Fruit fly (Drosophila melanogaster): ENCODE results near the gene yellow-k.
A peak's percentile ranks its signal among the peaks of the same experiment; 100 is the strongest.

Gene yellow-k

DNA sequence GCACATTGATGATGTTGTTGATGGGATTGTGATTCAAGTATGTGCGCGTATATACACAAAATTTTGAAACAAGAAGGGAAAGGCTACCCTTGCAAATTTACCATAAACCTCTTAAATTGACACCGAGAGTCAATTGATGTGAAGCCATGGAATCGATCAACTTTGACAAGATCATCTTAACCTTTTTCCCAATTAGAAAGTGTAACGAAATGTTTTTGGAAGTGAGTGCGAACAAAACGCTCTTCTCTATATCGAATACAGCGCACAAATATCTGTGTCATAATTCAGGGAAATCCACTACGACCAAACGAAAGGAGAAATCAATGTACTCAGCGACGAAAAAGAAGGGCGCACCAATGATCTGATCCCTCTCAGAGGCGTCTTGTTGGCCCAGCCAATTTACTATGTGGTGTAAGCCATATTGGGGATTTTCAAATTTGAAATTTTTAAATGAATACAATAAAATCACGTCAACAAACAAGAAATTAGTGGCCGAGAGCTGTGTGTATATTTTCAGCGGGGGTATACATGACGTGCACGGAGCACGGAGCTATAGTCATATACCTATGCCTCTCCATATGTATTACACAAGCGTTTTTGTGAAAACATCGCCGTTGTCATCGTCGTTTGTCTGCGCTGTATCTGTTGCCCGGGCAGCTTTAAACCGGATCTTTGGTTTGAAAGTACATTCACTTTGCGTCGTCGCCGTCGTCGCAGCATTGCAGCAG is 13.1 kb downstream of the yellow-k start (continued):
- TF ChIP-seq so (GFP tag; IDR thresholded peaks at IDR 0.05): peak; percentile 71; the same call in 2 of the 3 replicates
- peak; percentile 23 for TF ChIP-seq Six4 (GFP tag; optimal IDR thresholded peaks at IDR 0.05)
- peak; percentile 8 for TF ChIP-seq org-1 (GFP tag; optimal IDR thresholded peaks at IDR 0.05)
- TF ChIP-seq CG18599 (GFP tag; optimal IDR thresholded peaks at IDR 0.05): peak; percentile 35
- TF ChIP-seq emc (GFP tag; optimal IDR thresholded peaks at IDR 0.05): no peak
- TF ChIP-seq hkb (optimal IDR thresholded peaks at IDR 0.05): no peak
- TF ChIP-seq hkb (GFP tag; IDR thresholded peaks at IDR 0.05): peak; percentile 27; the same call in 1 of the 2 replicates
- TF ChIP-seq Xrp1 (GFP tag; IDR thresholded peaks at IDR 0.05): peak; percentile 50
- peak in 1 of 2 experiments; percentile 49 for TF ChIP-seq Eip74EF (GFP tag; optimal IDR thresholded peaks at IDR 0.05)
- TF ChIP-seq Rfx (GFP tag; IDR thresholded peaks at IDR 0.05): peak; percentile 43
- peak; percentile 14; the same call in 1 of the 2 replicates for TF ChIP-seq CG11247 (GFP tag; IDR thresholded peaks at IDR 0.05)
- TF ChIP-seq CG6254 (GFP tag; optimal IDR thresholded peaks at IDR 0.05): no peak
- no peak for TF ChIP-seq CrebB (tag; optimal IDR thresholded peaks at IDR 0.05)
- TF ChIP-seq Hr39 (optimal IDR thresholded peaks at IDR 0.05): no peak
- no peak for TF ChIP-seq Dad (GFP tag; optimal IDR thresholded peaks at IDR 0.05)
- peak; percentile 11 for TF ChIP-seq CG3407 (GFP tag; optimal IDR thresholded peaks at IDR 0.05)
- TF ChIP-seq Poxn (GFP tag; IDR thresholded peaks at IDR 0.05): no peak
- TF ChIP-seq Ssrp (tag; optimal IDR thresholded peaks at IDR 0.05): peak; percentile 40
- TF ChIP-seq HHEX (GFP tag; optimal IDR thresholded peaks at IDR 0.05): peak; percentile 40
- TF ChIP-seq CG1647 (GFP tag; optimal IDR thresholded peaks at IDR 0.05): peak; percentile 22
- TF ChIP-seq zfh2 (GFP tag; optimal IDR thresholded peaks at IDR 0.05): peak; percentile 50
- peak; percentile 5 for TF ChIP-seq cwo (GFP tag; optimal IDR thresholded peaks at IDR 0.05)
- TF ChIP-seq Med (GFP tag): peak; percentile 86
- peak; percentile 36 for TF ChIP-seq ATbp (GFP tag; optimal IDR thresholded peaks at IDR 0.05)
- peak; percentile 28 for TF ChIP-seq CG15269 (tag; optimal IDR thresholded peaks at IDR 0.05)
- no peak; the same call in 1 of the 3 replicates for TF ChIP-seq row (GFP tag; IDR thresholded peaks at IDR 0.05)
- TF ChIP-seq Ptx1 (GFP tag; IDR thresholded peaks at IDR 0.05): peak; percentile 36; the same call in 1 of the 2 replicates
- no peak for TF ChIP-seq CG18619 (GFP tag; optimal IDR thresholded peaks at IDR 0.05)
- TF ChIP-seq HLH3B (GFP tag; IDR thresholded peaks at IDR 0.05): peak; percentile 57
- TF ChIP-seq CG11696 (GFP tag; IDR thresholded peaks at IDR 0.05): peak; percentile 28; the same call in 1 of the 2 replicates
- TF ChIP-seq Bteb2 (GFP tag; optimal IDR thresholded peaks at IDR 0.05): no peak
- TF ChIP-seq Hsf (GFP tag; optimal IDR thresholded peaks at IDR 0.05): no peak
- no peak for TF ChIP-seq ac (GFP tag; optimal IDR thresholded peaks at IDR 0.05)
- TF ChIP-seq tap (tag; optimal IDR thresholded peaks at IDR 0.05): peak; percentile 43
- peak; percentile 52 for TF ChIP-seq ind (GFP tag; optimal IDR thresholded peaks at IDR 0.05)
- TF ChIP-seq CG17385 (GFP tag; optimal IDR thresholded peaks at IDR 0.05): peak; percentile 17
- TF ChIP-seq CG8281 (tag; optimal IDR thresholded peaks at IDR 0.05): peak; percentile 11
- TF ChIP-seq CG1024 (GFP tag; IDR thresholded peaks at IDR 0.05): peak; percentile 49; the same call in 1 of the 2 replicates
- TF ChIP-seq CG12104 (GFP tag; optimal IDR thresholded peaks at IDR 0.05): no peak
- peak; percentile 16; the same call in 1 of the 2 replicates for TF ChIP-seq sisA (GFP tag; IDR thresholded peaks at IDR 0.05)
- no peak for TF ChIP-seq Taf1 (GFP tag; IDR thresholded peaks at IDR 0.05)
- TF ChIP-seq CG13775 (GFP tag; optimal IDR thresholded peaks at IDR 0.05): no peak
- TF ChIP-seq lmd (GFP tag; IDR thresholded peaks at IDR 0.05): peak; percentile 16; the same call in 1 of the 2 replicates
- TF ChIP-seq CG17328 (GFP tag; IDR thresholded peaks at IDR 0.05): peak; percentile 20; the same call in 1 of the 2 replicates
- TF ChIP-seq CG3281 (GFP tag; optimal IDR thresholded peaks at IDR 0.05): peak; percentile 26
- TF ChIP-seq Ada2b (GFP tag; IDR thresholded peaks at IDR 0.05): peak; percentile 33; the same call in 1 of the 2 replicates
- peak; percentile 62 for TF ChIP-seq grn (GFP tag; optimal IDR thresholded peaks at IDR 0.05)
- 0 out of 3 replicates have a peak, but pooled peaks have one; percentile 8 for TF ChIP-seq CG7357 (GFP tag; IDR thresholded peaks at IDR 0.05)
- TF ChIP-seq hb (GFP tag; IDR thresholded peaks at IDR 0.05; ENCODE audit: partially characterized antibody): no peak
- TF ChIP-seq Deaf1 (tag; optimal IDR thresholded peaks at IDR 0.05): no peak

Data from whole organism, embryonic.